Worm (Caenorhabditis elegans): Measurements from ENCODE around the gene F56C3.8.

F56C3.8 gene

ce11 chrX:1344818-1345217 lies 39.6 kb downstream of the F56C3.8 start (continued):
- TF ChIP-seq ceh-6 (GFP tag; optimal IDR thresholded peaks at IDR 0.05) (peak; percentile 6), elt-2 (tag; optimal IDR thresholded peaks at IDR 0.05) (peak; percentile 47), npax-4 (tag; optimal IDR thresholded peaks at IDR 0.05) (no peak), pag-3 (tag; optimal IDR thresholded peaks at IDR 0.05; ENCODE audit: borderline replicate concordance) (no peak), ets-4 (tag; optimal IDR thresholded peaks at IDR 0.05) (peak; percentile 36), K09A11.1 (tag; optimal IDR thresholded peaks at IDR 0.05; ENCODE audit: insufficient read depth) (peak; percentile 66), ahr-1 (tag; optimal IDR thresholded peaks at IDR 0.05) (no peak), lim-6 (tag; optimal IDR thresholded peaks at IDR 0.05) (no peak), sdc-2 (tag; optimal IDR thresholded peaks at IDR 0.05) (peak; percentile 99), che-1 (tag; optimal IDR thresholded peaks at IDR 0.05) (no peak), ttx-3 (tag; optimal IDR thresholded peaks at IDR 0.05) (peak; percentile 5), ceh-14 (tag; optimal IDR thresholded peaks at IDR 0.05) (no peak), tbx-2 (tag; optimal IDR thresholded peaks at IDR 0.05) (peak; percentile 74), Y22D7AL.16 (tag; optimal IDR thresholded peaks at IDR 0.05) (no peak), zip-5 (tag; optimal IDR thresholded peaks at IDR 0.05) (no peak), pat-9 (tag; optimal IDR thresholded peaks at IDR 0.05) (no peak), unc-3 (GFP tag; conservative IDR thresholded peaks at IDR 0.05) (no peak), unc-3 (tag; optimal IDR thresholded peaks at IDR 0.05) (no peak), eyg-1 (tag; optimal IDR thresholded peaks at IDR 0.05) (no peak), unc-55 (GFP tag; optimal IDR thresholded peaks at IDR 0.05) (peak; percentile 6), nfya-1 (tag; optimal IDR thresholded peaks at IDR 0.05) (peak; percentile 86), ceh-31 (tag; optimal IDR thresholded peaks at IDR 0.05) (peak; percentile 80), gmeb-2 (tag; optimal IDR thresholded peaks at IDR 0.05) (peak; percentile 35), unc-42 (tag; optimal IDR thresholded peaks at IDR 0.05) (peak; percentile 89), pha-2 (tag; optimal IDR thresholded peaks at IDR 0.05) (no peak), ceh-45 (GFP tag; IDR thresholded peaks at IDR 0.05) (no peak)

DNA sequence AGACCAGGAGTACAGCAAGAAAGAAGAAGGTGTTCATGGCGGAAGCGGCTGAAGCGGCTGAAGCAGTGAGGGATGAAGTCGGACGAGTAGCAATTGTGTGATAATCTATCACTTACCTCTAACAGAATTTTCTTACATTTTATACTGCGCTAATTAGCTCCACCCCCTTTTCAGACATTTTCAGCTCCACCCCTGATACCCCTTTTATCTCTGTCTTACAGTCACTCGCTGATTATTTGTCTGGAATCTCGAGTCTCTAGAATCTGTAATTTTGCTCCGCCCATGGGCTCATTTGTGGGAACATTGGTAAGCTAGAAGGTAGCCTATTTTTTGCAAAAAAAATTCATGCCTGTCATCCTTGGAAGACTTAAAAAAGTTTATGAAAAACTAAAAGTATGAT lies 40.1 kb downstream of the F56C3.8 start, which contains the start of gene ins-39:
TSS of gene ins-39 (minus strand) at position 101 of the 400 bp plus-strand sequence.
- TF ChIP-seq syd-9 (tag; optimal IDR thresholded peaks at IDR 0.05), result no peak
- no peak for TF ChIP-seq ceh-19 (GFP tag; optimal IDR thresholded peaks at IDR 0.05)
- TF ChIP-seq ceh-18 (tag; optimal IDR thresholded peaks at IDR 0.05), result no peak
- no peak for TF ChIP-seq dve-1 (tag; optimal IDR thresholded peaks at IDR 0.05)
- no peak for TF ChIP-seq ets-4 (tag; optimal IDR thresholded peaks at IDR 0.05)
- TF ChIP-seq hlh-6 (tag; optimal IDR thresholded peaks at IDR 0.05), result no peak
- no peak for TF ChIP-seq dmd-4 (tag; optimal IDR thresholded peaks at IDR 0.05; ENCODE audit: borderline replicate concordance)
- TF ChIP-seq ztf-16 (tag; optimal IDR thresholded peaks at IDR 0.05), result no peak
- TF ChIP-seq K09A11.1 (tag; optimal IDR thresholded peaks at IDR 0.05; ENCODE audit: insufficient read depth), result no peak
- TF ChIP-seq fax-1 (tag; optimal IDR thresholded peaks at IDR 0.05), result no peak
- no peak for TF ChIP-seq nfya-1 (tag; optimal IDR thresholded peaks at IDR 0.05)
- no peak for TF ChIP-seq npax-4 (tag; optimal IDR thresholded peaks at IDR 0.05)
- TF ChIP-seq ceh-24 (tag; optimal IDR thresholded peaks at IDR 0.05), result no peak
- TF ChIP-seq nhr-232 (tag; optimal IDR thresholded peaks at IDR 0.05), result no peak
- no peak for TF ChIP-seq zip-5 (tag; optimal IDR thresholded peaks at IDR 0.05)
- no peak for TF ChIP-seq pha-2 (tag; optimal IDR thresholded peaks at IDR 0.05)
- no peak for TF ChIP-seq nhr-11 (tag; optimal IDR thresholded peaks at IDR 0.05)

- TF ChIP-seq F13H6.1 (tag; optimal IDR thresholded peaks at IDR 0.05) (no peak), pha-4 (tag; optimal IDR thresholded peaks at IDR 0.05) (no peak), pha-2 (tag; optimal IDR thresholded peaks at IDR 0.05) (no peak), lim-6 (tag; optimal IDR thresholded peaks at IDR 0.05) (no peak), ceh-48 (tag; optimal IDR thresholded peaks at IDR 0.05) (peak; percentile 56), hlh-15 (tag; optimal IDR thresholded peaks at IDR 0.05) (no peak), ref-2 (tag; optimal IDR thresholded peaks at IDR 0.05) (no peak), fkh-10 (GFP tag; optimal IDR thresholded peaks at IDR 0.05) (no peak), elt-2 (tag; optimal IDR thresholded peaks at IDR 0.05) (no peak), sdc-2 (tag; optimal IDR thresholded peaks at IDR 0.05) (peak; percentile 96), fax-1 (tag; optimal IDR thresholded peaks at IDR 0.05) (no peak)
These were observed 45.3 kb downstream of the F56C3.8 start for ce11 chrX:1338906-1339673.

All from whole organism, late embryonic.